Worm (Caenorhabditis elegans): ENCODE results near the gene dnj-1.

ce11 chrIV:11296787-11297186 is 2.0 kb upstream of the dnj-1 start, which contains the start of gene mttu-1:
- TF ChIP-seq drap-1 (GFP tag; optimal IDR thresholded peaks at IDR 0.05) (no peak), ceh-39 (tag; optimal IDR thresholded peaks at IDR 0.05) (no peak)

Measured in whole organism, mixed stage, embryonic.